Worm (Caenorhabditis elegans) whole organism, midembryonic: ENCODE results near the gene B0432.10.
"Not testable (repeated sequence)": the region's sequence is repeated elsewhere in the genome, so short reads cannot be mapped to it uniquely, and the experiment has no call there.

ENCODE experiments used
- T22C8.4 ChIP-seq: fragments of 200-800 bp; sonication (Bioruptor generic); IDR thresholded peaks from 2 replicates; pipeline ENCODE4 v1.3.6; 2022; ENCODE audit warnings: missing genetic modification characterization, missing compliant biosample characterization
- cog-1 ChIP-seq: sonication (generic microtip); optimal IDR thresholded peaks from 2 replicates; lab custom pipeline; 2016; ENCODE audit warnings: missing genetic modification characterization, missing compliant biosample characterization
- flt-1 ChIP-seq: fragments of 200-800 bp; sonication (Bioruptor generic); IDR thresholded peaks from 2 replicates; pipeline ENCODE4 v1.3.6; 2022; ENCODE audit warnings: missing genetic modification characterization, missing compliant biosample characterization
- klf-2 ChIP-seq: fragments of 200-800 bp; sonication (Bioruptor generic); conservative IDR thresholded peaks from 2 replicates; pipeline ENCODE4 v1.3.6; 2022; ENCODE audit warnings: missing genetic modification reagents, missing genetic modification characterization, missing compliant biosample characterization
- ref-1 ChIP-seq: fragments of 200-800 bp; sonication (Bioruptor generic); conservative IDR thresholded peaks from 2 replicates; pipeline ENCODE4 v1.3.6; 2022; ENCODE audit warnings: missing genetic modification reagents, missing genetic modification characterization, missing compliant biosample characterization
- ztf-29 ChIP-seq: fragments of 200-800 bp; sonication (Bioruptor generic); IDR thresholded peaks from 2 replicates; pipeline ENCODE4 v1.3.6; 2022; ENCODE audit warnings: missing genetic modification reagents, missing genetic modification characterization, missing compliant biosample characterization

DNA sequence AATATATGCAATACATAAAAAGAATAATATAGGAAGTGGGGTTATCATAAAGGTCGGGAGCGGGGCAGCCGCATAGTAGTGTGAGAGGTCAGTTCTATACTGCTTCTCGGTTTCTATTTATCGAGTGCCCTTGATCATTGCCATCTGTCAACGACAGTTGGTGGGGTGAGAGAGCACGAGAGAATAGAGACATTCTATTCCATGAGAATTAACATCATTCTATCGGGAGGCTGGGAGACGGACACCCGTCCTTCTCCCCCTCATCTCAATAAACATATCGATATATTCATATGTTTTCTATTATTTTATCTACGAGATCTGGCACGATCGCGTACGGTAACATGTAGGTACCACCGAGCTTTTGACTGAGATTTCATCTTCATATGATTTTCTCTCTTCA is 26.0 kb upstream of the B0432.10 start, which contains the start of gene mps-2:
- not testable (repeated sequence) for TF ChIP-seq flt-1; ref-1 (GFP tag; lab: Robert Waterston, UW); T22C8.4 (GFP tag; lab: Robert Waterston, UW); klf-2; cog-1 (tag; lab: Kevin White, UChicago); ztf-29
